Worm (Caenorhabditis elegans): ENCODE measurements around the gene R151.8.

ce11 chrIII:7178497-7178896, 51.1 kb downstream of the R151.8 start:
- TF ChIP-seq nhr-41 (GFP tag; IDR thresholded peaks at IDR 0.05) (no peak), lin-38 (GFP tag; IDR thresholded peaks at IDR 0.05) (peak; percentile 48), unc-39 (tag; optimal IDR thresholded peaks at IDR 0.05) (no peak), F10B5.3 (tag; optimal IDR thresholded peaks at IDR 0.05) (no peak), lsy-2 (tag; optimal IDR thresholded peaks at IDR 0.05) (no peak), aha-1 (tag) (no peak), F37D6.2 (tag; optimal IDR thresholded peaks at IDR 0.05) (no peak), ama-1 (optimal IDR thresholded peaks at IDR 0.05) (no peak), nhr-28 (tag; optimal IDR thresholded peaks at IDR 0.05) (no peak), skn-1 (tag; optimal IDR thresholded peaks at IDR 0.05) (no peak), aly-2 (tag; optimal IDR thresholded peaks at IDR 0.05) (no peak)

All from whole organism, L4 larva.